Fruit fly (Drosophila melanogaster): ENCODE measurements around the gene CG14260.
A peak's percentile ranks its signal among the peaks of the same experiment; 100 is the strongest.

Gene CG14260

DNA sequence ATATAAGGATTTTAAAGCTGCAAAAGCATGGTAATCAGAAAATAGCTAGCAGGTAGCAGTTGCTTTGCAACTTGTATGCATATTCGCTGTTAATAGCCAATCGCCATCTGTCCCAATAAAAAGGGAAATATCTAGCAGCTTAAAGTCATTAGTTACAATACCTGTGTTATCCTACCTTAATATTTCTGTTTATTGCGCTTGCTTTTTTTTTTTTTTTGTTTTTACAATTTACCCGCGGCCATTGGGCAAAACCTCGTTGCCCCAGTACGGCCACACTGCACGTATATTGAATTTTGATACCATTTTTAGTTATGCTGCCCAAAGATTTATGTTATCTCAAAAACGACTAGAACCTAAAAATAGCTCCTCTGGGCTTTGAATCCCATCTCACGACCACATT, 7.0 kb downstream of the CG14260 start (continued):
- TF ChIP-seq Myb (GFP tag; optimal IDR thresholded peaks at IDR 0.05): peak; percentile 23

DNA sequence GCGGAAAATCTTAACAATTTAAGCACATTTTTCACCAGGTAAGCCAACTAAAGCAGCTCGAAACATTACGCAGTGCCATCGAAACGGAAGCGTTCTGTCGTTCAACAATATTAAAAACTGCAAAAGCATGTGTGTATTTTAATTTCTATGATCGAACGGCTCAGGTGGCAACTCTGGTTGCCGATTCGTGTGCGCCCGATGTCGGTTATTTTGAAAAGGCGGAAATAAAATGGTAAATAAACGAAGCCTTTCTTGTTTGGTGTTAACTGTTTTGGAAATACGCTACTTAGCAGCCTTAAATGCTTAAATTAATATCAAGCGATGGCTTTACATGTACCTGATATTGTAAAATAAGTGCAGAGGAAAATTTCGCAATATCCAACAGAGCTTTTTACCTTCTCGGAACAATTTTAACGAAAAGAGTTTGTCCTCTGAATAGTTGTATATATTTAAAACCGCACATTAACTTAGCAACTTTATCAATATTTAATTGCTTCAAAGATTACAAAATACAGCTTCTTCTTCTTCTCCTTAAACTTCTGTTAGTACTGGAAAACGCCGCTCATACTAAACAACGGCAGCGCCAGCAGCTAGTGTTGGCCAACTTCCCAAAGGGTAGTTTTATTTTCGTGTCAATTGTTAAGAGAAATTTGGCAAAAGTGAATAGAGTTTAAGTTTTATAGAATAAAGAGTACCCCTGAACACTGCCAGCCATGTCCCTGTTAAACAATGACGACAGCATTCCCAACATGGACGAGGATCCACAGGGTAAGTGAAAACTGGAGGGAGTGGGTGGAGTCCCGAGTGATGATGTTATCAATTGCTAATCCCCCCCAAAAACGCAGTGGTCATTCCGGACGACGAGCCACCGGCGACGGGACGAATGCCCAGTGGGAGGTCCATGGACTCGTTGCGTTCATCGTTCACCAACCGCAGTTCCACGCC, 8.1 kb downstream of the CG14260 start, which contains the start of gene CG5934:
Gene CG5934 (plus strand): TSS at position 588 of the 945 bp plus-strand sequence.
- TF ChIP-seq CG13775 (GFP tag; optimal IDR thresholded peaks at IDR 0.05) (peak; percentile 10), run (tag; optimal IDR thresholded peaks at IDR 0.05) (no peak), her (GFP tag; optimal IDR thresholded peaks at IDR 0.05) (peak; percentile 31), Side (GFP tag; optimal IDR thresholded peaks at IDR 0.05) (peak; percentile 26), Med (GFP tag) (peak; percentile 88), nau (GFP tag; optimal IDR thresholded peaks at IDR 0.05) (no peak), CG15011 (GFP tag; optimal IDR thresholded peaks at IDR 0.05) (no peak), Nf-YC (tag; optimal IDR thresholded peaks at IDR 0.05) (peak; percentile 5), CG12659 (GFP tag; optimal IDR thresholded peaks at IDR 0.05) (peak; percentile 62), Antp (GFP tag; optimal IDR thresholded peaks at IDR 0.05) (peak; percentile 61), lab (GFP tag; optimal IDR thresholded peaks at IDR 0.05) (peak; percentile 45), Dad (GFP tag; optimal IDR thresholded peaks at IDR 0.05) (peak; percentile 28), CG8089 (GFP tag; optimal IDR thresholded peaks at IDR 0.05) (peak; percentile 9), nom (GFP tag; optimal IDR thresholded peaks at IDR 0.05) (peak; percentile 51), sna (GFP tag; IDR thresholded peaks at IDR 0.05; ENCODE audit: partially characterized antibody) (no peak), CG4617 (GFP tag; optimal IDR thresholded peaks at IDR 0.05; ENCODE audit: borderline replicate concordance) (peak; percentile 66), Deaf1 (tag; optimal IDR thresholded peaks at IDR 0.05) (peak; percentile 72), CHES-1-like (GFP tag; optimal IDR thresholded peaks at IDR 0.05) (peak; percentile 40), CG8924 (tag; optimal IDR thresholded peaks at IDR 0.05) (peak; percentile 4), Xrp1 (GFP tag; IDR thresholded peaks at IDR 0.05) (no peak), corto (GFP tag; optimal IDR thresholded peaks at IDR 0.05) (no peak), Rfx (GFP tag; IDR thresholded peaks at IDR 0.05) (peak; percentile 67), kni (GFP tag; optimal IDR thresholded peaks at IDR 0.05) (peak; percentile 19), ind (GFP tag; optimal IDR thresholded peaks at IDR 0.05) (peak; percentile 42), Hr51 (GFP tag; optimal IDR thresholded peaks at IDR 0.05) (peak; percentile 5 to 35), NFAT (GFP tag; IDR thresholded peaks at IDR 0.05) (peak; percentile 59; the same call in 1 of the 2 replicates), CG10654 (GFP tag; optimal IDR thresholded peaks at IDR 0.05) (peak; percentile 0), CG11085 (GFP tag; IDR thresholded peaks at IDR 0.05) (peak; percentile 14; the same call in 1 of the 2 replicates), CG9817 (tag; optimal IDR thresholded peaks at IDR 0.05) (peak; percentile 36), Trl (optimal IDR thresholded peaks at IDR 0.05) (no peak), Trl (GFP tag; optimal IDR thresholded peaks at IDR 0.05) (peak; percentile 61), NK7.1 (GFP tag; optimal IDR thresholded peaks at IDR 0.05) (no peak), Hr3 (GFP tag; optimal IDR thresholded peaks at IDR 0.05) (peak; percentile 22), Bteb2 (GFP tag; optimal IDR thresholded peaks at IDR 0.05) (peak; percentile 19), CG3847 (GFP tag; IDR thresholded peaks at IDR 0.05) (peak; percentile 62), CG12219 (GFP tag; optimal IDR thresholded peaks at IDR 0.05) (no peak), lola (GFP tag; optimal IDR thresholded peaks at IDR 0.05) (no peak), Aef1 (GFP tag; IDR thresholded peaks at IDR 0.05) (peak; percentile 27; the same call in 1 of the 3 replicates), pho (GFP tag; optimal IDR thresholded peaks at IDR 0.05) (peak; percentile 31), B-H1 (GFP tag; IDR thresholded peaks at IDR 0.05) (no peak), CG11560 (tag; IDR thresholded peaks at IDR 0.05) (no peak), NC2α (GFP tag; optimal IDR thresholded peaks at IDR 0.05) (peak; percentile 8), zfh2 (GFP tag; optimal IDR thresholded peaks at IDR 0.05) (peak; percentile 67), bab2 (GFP tag; optimal IDR thresholded peaks at IDR 0.05) (peak; percentile 38), tx (GFP tag; optimal IDR thresholded peaks at IDR 0.05) (peak; percentile 2), unpg (GFP tag; optimal IDR thresholded peaks at IDR 0.05) (no peak)
